Worm (Caenorhabditis elegans) whole organism, late embryonic: Measurements from ENCODE around the gene paml-1.

ENCODE experiments used
- K02D7.2 ChIP-seq: sonication (generic microtip); optimal IDR thresholded peaks from 2 replicates; lab custom pipeline; 2017; ENCODE audit warnings: mild to moderate bottlenecking, missing genetic modification characterization, missing compliant biosample characterization
- T23F11.4 ChIP-seq: fragments of 200-800 bp; sonication (Bioruptor generic); optimal IDR thresholded peaks from 2 replicates; lab custom pipeline; 2018; ENCODE audit warnings: mild to moderate bottlenecking, missing genetic modification characterization, missing compliant biosample characterization
- Y22D7AL.16 ChIP-seq: sonication (generic microtip); optimal IDR thresholded peaks from 2 replicates; lab custom pipeline; 2016; ENCODE audit warnings: missing genetic modification characterization, missing compliant biosample characterization
- ceh-2 ChIP-seq: sonication (generic microtip); optimal IDR thresholded peaks from 2 replicates; lab custom pipeline; 2016; ENCODE audit warnings: missing genotype, missing genetic modification characterization, missing compliant biosample characterization
- ceh-24 ChIP-seq: sonication (generic microtip); optimal IDR thresholded peaks from 2 replicates; lab custom pipeline; 2016; ENCODE audit warnings: mild to moderate bottlenecking, missing genetic modification characterization, missing compliant biosample characterization
- ceh-30 ChIP-seq: fragments of 150-350 bp; optimal IDR thresholded peaks from 2 replicates; lab custom pipeline; 2014; ENCODE audit warnings: missing biosample characterization, missing genetic modification characterization
- ceh-34 ChIP-seq: sonication (generic microtip); optimal IDR thresholded peaks from 2 replicates; lab custom pipeline; 2016; ENCODE audit warnings: mild to moderate bottlenecking, missing genetic modification characterization, missing compliant biosample characterization
- ceh-45 ChIP-seq: fragments of 200-800 bp; sonication (Bioruptor generic); IDR thresholded peaks from 2 replicates; pipeline ENCODE4 v1.3.6; 2022; ENCODE audit warnings: missing genetic modification reagents, missing genetic modification characterization, missing compliant biosample characterization
- ceh-48 ChIP-seq: sonication (generic microtip); optimal IDR thresholded peaks from 2 replicates; lab custom pipeline; 2016; ENCODE audit warnings: missing genetic modification characterization, inconsistent platforms, missing compliant biosample characterization
- ceh-6 ChIP-seq: fragments of 200-800 bp; sonication (Bioruptor generic); optimal IDR thresholded peaks from 2 replicates; lab custom pipeline; 2018; ENCODE audit warnings: mild to moderate bottlenecking, missing genetic modification characterization, missing compliant biosample characterization
- ceh-9 ChIP-seq: sonication (generic microtip); optimal IDR thresholded peaks from 2 replicates; lab custom pipeline; 2016; ENCODE audit warnings: mild to moderate bottlenecking, missing genetic modification characterization, inconsistent platforms, missing compliant biosample characterization
- che-1 ChIP-seq: sonication (generic microtip); optimal IDR thresholded peaks from 2 replicates; lab custom pipeline; 2016; ENCODE audit warnings: mild to moderate bottlenecking, missing genetic modification characterization, missing compliant biosample characterization
- dmd-4 ChIP-seq: sonication (generic microtip); optimal IDR thresholded peaks from 2 replicates; lab custom pipeline; 2016; ENCODE audit warnings: borderline replicate concordance, missing genetic modification characterization, missing compliant biosample characterization
- elt-4 ChIP-seq: sonication (generic microtip); optimal IDR thresholded peaks from 2 replicates; lab custom pipeline; 2016; ENCODE audit warnings: missing genetic modification characterization, missing compliant biosample characterization
- ets-4 ChIP-seq: sonication (generic microtip); optimal IDR thresholded peaks from 2 replicates; lab custom pipeline; 2016; ENCODE audit warnings: missing genetic modification characterization, missing compliant biosample characterization
- fkh-10 ChIP-seq: fragments of 150-350 bp; optimal IDR thresholded peaks from 2 replicates; lab custom pipeline; 2014; ENCODE audit warnings: missing biosample characterization, missing genetic modification reagents, missing genetic modification characterization
- fkh-6 ChIP-seq: sonication (generic microtip); optimal IDR thresholded peaks from 2 replicates; lab custom pipeline; 2016; ENCODE audit warnings: missing genetic modification characterization, missing compliant biosample characterization
- gmeb-2 ChIP-seq: sonication (generic microtip); optimal IDR thresholded peaks from 2 replicates; lab custom pipeline; 2016; ENCODE audit warnings: missing genetic modification characterization, inconsistent platforms, missing compliant biosample characterization
- hlh-30 ChIP-seq: sonication (generic microtip); optimal IDR thresholded peaks from 2 replicates; lab custom pipeline; 2017; ENCODE audit warnings: antibody characterized with exemption, missing genetic modification characterization, missing compliant biosample characterization; ENCODE audit not compliant: insufficient read depth
- hlh-6 ChIP-seq: sonication (generic microtip); optimal IDR thresholded peaks from 2 replicates; lab custom pipeline; 2016; ENCODE audit warnings: missing genotype, missing genetic modification characterization, missing compliant biosample characterization
- hlh-8 ChIP-seq: sonication (generic microtip); optimal IDR thresholded peaks from 2 replicates; lab custom pipeline; 2016; ENCODE audit warnings: missing genotype, missing genetic modification characterization, missing compliant biosample characterization
- lin-11 ChIP-seq: fragments of 200-800 bp; sonication (Bioruptor generic); optimal IDR thresholded peaks from 2 replicates; lab custom pipeline; 2018; ENCODE audit warnings: mild to moderate bottlenecking, missing genetic modification characterization, missing compliant biosample characterization
- mec-3 ChIP-seq: sonication (generic microtip); optimal IDR thresholded peaks from 2 replicates; lab custom pipeline; 2016; ENCODE audit warnings: borderline replicate concordance, missing genetic modification characterization, missing compliant biosample characterization
- nhr-232 ChIP-seq: sonication (generic microtip); optimal IDR thresholded peaks from 2 replicates; lab custom pipeline; 2016; ENCODE audit warnings: missing genetic modification characterization, missing compliant biosample characterization
- odd-2 ChIP-seq: sonication (generic microtip); optimal IDR thresholded peaks from 2 replicates; lab custom pipeline; 2017; ENCODE audit warnings: antibody characterized with exemption, mild to moderate bottlenecking, missing genetic modification characterization, missing compliant biosample characterization
- pat-9 ChIP-seq: fragments of 200-800 bp; sonication (Bioruptor generic); optimal IDR thresholded peaks from 2 replicates; lab custom pipeline; 2018; ENCODE audit warnings: mild to moderate bottlenecking, missing genetic modification characterization, moderate library complexity, missing compliant biosample characterization
- pha-2 ChIP-seq: sonication (generic microtip); optimal IDR thresholded peaks from 2 replicates; lab custom pipeline; 2017; ENCODE audit warnings: mild to moderate bottlenecking, missing genetic modification characterization, missing compliant biosample characterization
- pha-4 ChIP-seq: fragments of 150-350 bp; optimal IDR thresholded peaks from 2 replicates; lab custom pipeline; 2018; ENCODE audit warnings: missing biosample characterization, missing genetic modification reagents, missing genetic modification characterization
- pros-1 ChIP-seq: fragments of 150-350 bp; optimal IDR thresholded peaks from 2 replicates; lab custom pipeline; 2014; ENCODE audit warnings: missing biosample characterization, missing genetic modification reagents, missing genetic modification characterization
- ref-2 ChIP-seq: sonication (generic microtip); optimal IDR thresholded peaks from 2 replicates; lab custom pipeline; 2016; ENCODE audit warnings: missing genetic modification characterization, missing compliant biosample characterization
- sox-2 ChIP-seq: fragments of 200-800 bp; sonication (Bioruptor generic); IDR thresholded peaks from 2 replicates; pipeline ENCODE4 v1.3.6; 2022; ENCODE audit warnings: missing genetic modification reagents, missing genetic modification characterization, missing compliant biosample characterization
- sox-4 ChIP-seq: sonication (generic microtip); optimal IDR thresholded peaks from 2 replicates; lab custom pipeline; 2017; ENCODE audit warnings: mild to moderate bottlenecking, missing genetic modification characterization, inconsistent platforms, missing compliant biosample characterization
- tbx-7 ChIP-seq: sonication (generic microtip); optimal IDR thresholded peaks from 2 replicates; lab custom pipeline; 2016; ENCODE audit warnings: missing genotype, missing genetic modification characterization, missing compliant biosample characterization
- ttx-3 ChIP-seq: sonication (generic microtip); optimal IDR thresholded peaks from 2 replicates; lab custom pipeline; 2016; ENCODE audit warnings: missing genetic modification reagents, missing genetic modification characterization, missing compliant biosample characterization
- unc-3 ChIP-seq, 2 experiments: fragments of 200-800 bp in 1 of 2; sonication (Bioruptor generic) in 1 of 2; sonication (generic microtip) in 1 of 2; conservative IDR thresholded peaks in 1 of 2; optimal IDR thresholded peaks in 1 of 2; 2 replicates each; pipeline versions ENCODE4 v1.3.6 to Lab custom; 2016 to 2022; ENCODE audit warnings: missing compliant biosample characterization in 2 of 2, missing genetic modification characterization in 2 of 2, missing genetic modification reagents in 1 of 2
- unc-42 ChIP-seq: sonication (generic microtip); optimal IDR thresholded peaks from 2 replicates; lab custom pipeline; 2016; ENCODE audit warnings: missing genotype, missing genetic modification characterization, missing compliant biosample characterization
- unc-86 ChIP-seq: sonication (generic microtip); optimal IDR thresholded peaks from 2 replicates; lab custom pipeline; 2016; ENCODE audit warnings: missing genetic modification characterization, missing compliant biosample characterization
- zip-5 ChIP-seq: sonication (generic microtip); optimal IDR thresholded peaks from 2 replicates; lab custom pipeline; 2016; ENCODE audit warnings: missing genetic modification characterization, missing compliant biosample characterization

paml-1 gene

DNA sequence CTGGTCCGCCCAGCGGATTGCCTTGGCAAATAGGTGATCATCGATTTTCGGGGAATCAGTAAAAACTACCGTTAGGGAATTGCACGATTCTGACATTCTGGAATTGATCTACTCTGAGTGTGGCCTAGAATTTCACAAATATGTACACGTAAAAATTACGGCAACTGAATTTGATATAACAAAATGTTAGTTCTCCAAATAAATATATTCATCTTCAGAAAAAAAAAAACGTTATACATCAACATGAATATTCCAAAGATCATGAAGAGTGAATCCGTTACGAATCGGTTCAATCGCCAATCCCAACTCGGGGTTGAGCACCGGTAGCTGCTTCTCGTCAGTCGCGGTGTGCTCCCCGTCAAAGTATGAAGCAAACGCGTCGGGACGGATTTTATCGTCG lies 24.8 kb upstream of the paml-1 start, which contains the start of gene rip-1:
TSS of gene rip-1 (minus strand) at position 101 of the 400 bp plus-strand sequence.
- TF ChIP-seq dmd-4 (tag; lab: Kevin White, UChicago) (no peak), ceh-6 (GFP tag; lab: Kevin White, UChicago) (no peak), sox-4 (tag; lab: Kevin White, UChicago) (no peak), nhr-232 (tag; lab: Kevin White, UChicago) (no peak), T23F11.4 (GFP tag; lab: Kevin White, UChicago) (no peak), lin-11 (tag; lab: Kevin White, UChicago) (no peak), ceh-34 (tag; lab: Kevin White, UChicago) (no peak), ceh-30 (tag; lab: Kevin White, UChicago) (no peak), gmeb-2 (tag; lab: Kevin White, UChicago) (no peak), pros-1 (tag; lab: Kevin White, UChicago) (no peak), fkh-6 (tag; lab: Kevin White, UChicago) (no peak), elt-4 (tag; lab: Kevin White, UChicago) (no peak), pha-4 (tag; lab: Kevin White, UChicago) (no peak), ref-2 (tag; lab: Kevin White, UChicago) (no peak), hlh-6 (tag; lab: Kevin White, UChicago) (no peak), pha-2 (tag; lab: Kevin White, UChicago) (no peak), unc-86 (tag; lab: Kevin White, UChicago) (no peak), pat-9 (tag; lab: Kevin White, UChicago) (no peak), unc-3 (GFP tag; conservative IDR thresholded peaks at IDR 0.05; lab: Robert Waterston, UW) (no peak), unc-3 (tag; optimal IDR thresholded peaks at IDR 0.05; lab: Kevin White, UChicago) (no peak)

DNA sequence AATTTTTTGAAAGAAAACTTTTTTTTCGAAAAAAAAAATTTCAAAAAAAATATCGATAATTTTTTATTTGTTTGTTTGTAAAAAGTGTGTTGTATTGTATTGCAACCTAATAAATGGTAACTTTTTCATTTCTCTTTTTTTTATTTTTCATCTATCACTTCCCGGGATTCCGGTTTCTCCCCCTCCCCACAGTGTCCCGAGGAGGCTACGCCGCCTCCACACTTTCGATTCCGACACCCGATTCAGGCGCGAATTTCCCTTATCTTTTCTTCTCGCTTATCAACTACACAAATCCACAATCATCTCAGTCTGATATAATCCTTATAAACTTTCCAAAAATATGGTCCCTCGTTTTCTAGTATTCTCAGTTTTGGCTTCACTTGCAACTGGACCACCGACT lies 20.7 kb upstream of the paml-1 start, which contains the start of gene R01H10.4:
TSS of gene R01H10.4 (plus strand) at position 236 of the 400 bp plus-strand sequence.
- TF ChIP-seq ceh-9 (tag; lab: Kevin White, UChicago) (no peak), pha-2 (tag; lab: Kevin White, UChicago) (no peak), ceh-30 (tag; lab: Kevin White, UChicago) (no peak), mec-3 (tag; lab: Kevin White, UChicago) (no peak), K02D7.2 (tag; lab: Kevin White, UChicago) (no peak), zip-5 (no peak), gmeb-2 (tag; lab: Kevin White, UChicago) (no peak), Y22D7AL.16 (tag; lab: Kevin White, UChicago) (no peak), ceh-2 (tag; lab: Kevin White, UChicago) (no peak), ceh-24 (tag; lab: Kevin White, UChicago) (no peak)
- TF ChIP-seq, all 69 proteins: peak for 0

DNA sequence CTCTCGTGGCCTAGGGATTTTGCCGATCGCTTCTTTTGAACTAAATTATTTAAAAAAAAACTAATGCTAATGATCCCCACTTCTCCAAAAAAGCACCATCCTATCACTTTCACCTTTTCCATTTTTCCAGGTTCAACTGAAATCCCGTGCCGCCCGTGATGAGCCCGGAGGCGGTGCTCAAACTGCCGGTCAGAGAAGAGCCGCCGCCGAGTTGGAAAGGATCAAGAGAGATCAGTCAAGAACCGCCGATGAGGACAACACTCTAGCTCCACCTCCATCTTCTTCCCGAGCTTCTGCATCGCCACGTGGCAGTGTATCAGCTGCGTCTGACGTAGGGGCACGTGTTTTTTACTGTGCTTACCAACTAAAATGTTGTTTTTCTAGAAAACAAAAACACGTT lies 19.5 kb upstream of the paml-1 start:
- no peak for TF ChIP-seq T23F11.4 (GFP tag; lab: Kevin White, UChicago)
- no peak for TF ChIP-seq fkh-10 (GFP tag; lab: Kevin White, UChicago)
- no peak for TF ChIP-seq unc-42
- no peak for TF ChIP-seq hlh-8
- TF ChIP-seq nhr-232 (tag; lab: Kevin White, UChicago) = no peak
- no peak for TF ChIP-seq hlh-30 (tag; lab: Kevin White, UChicago)
- TF ChIP-seq ets-4 = no peak
- TF ChIP-seq odd-2 (tag; lab: Kevin White, UChicago) = no peak
- TF ChIP-seq ceh-45 = no peak
- TF ChIP-seq elt-4 (tag; lab: Kevin White, UChicago) = no peak
- TF ChIP-seq ceh-6 (GFP tag; lab: Kevin White, UChicago) = no peak
- TF ChIP-seq ttx-3 = no peak
- TF ChIP-seq, all 69 proteins: peak for 0

DNA sequence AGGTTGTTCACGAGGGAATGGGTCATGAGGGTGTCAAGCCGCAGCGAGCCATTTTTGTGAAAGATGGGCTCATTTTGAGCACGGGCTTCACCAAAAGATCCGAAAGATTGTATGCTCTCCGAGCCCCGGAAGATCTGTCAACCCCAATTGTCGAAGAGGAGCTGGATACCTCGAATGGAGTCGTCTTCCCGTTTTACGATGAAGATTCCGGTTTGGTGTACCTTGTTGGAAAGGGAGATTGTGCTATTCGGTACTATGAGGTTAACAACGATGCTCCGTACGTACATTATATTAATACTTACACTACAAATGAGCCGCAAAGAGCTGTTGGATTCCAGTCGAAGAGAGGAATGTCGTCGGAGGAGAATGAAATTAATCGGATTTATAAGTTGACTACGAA lies 17.2 kb upstream of the paml-1 start:
- TF ChIP-seq unc-3 (GFP tag; conservative IDR thresholded peaks at IDR 0.05; lab: Robert Waterston, UW) (no peak), unc-3 (tag; optimal IDR thresholded peaks at IDR 0.05; lab: Kevin White, UChicago) (no peak), sox-2 (GFP tag; lab: Robert Waterston, UW) (no peak), ceh-30 (tag; lab: Kevin White, UChicago) (no peak), tbx-7 (no peak), ceh-48 (tag; lab: Kevin White, UChicago) (no peak), pat-9 (tag; lab: Kevin White, UChicago) (no peak), che-1 (tag; lab: Kevin White, UChicago) (no peak)
